Worm (Caenorhabditis elegans) whole organism, L2 larva: ENCODE data around the gene ntl-9.

Source experiments
- C34F6.9 ChIP-seq: fragments of 150-350 bp; optimal IDR thresholded peaks from 2 replicates; lab custom pipeline; 2014; ENCODE audit warnings: missing biosample characterization, missing genetic modification characterization
- F13H6.1 ChIP-seq: sonication (generic microtip); optimal IDR thresholded peaks from 2 replicates; lab custom pipeline; 2016; ENCODE audit warnings: missing genetic modification characterization, missing compliant biosample characterization
- ZK546.5 ChIP-seq: sonication (generic microtip); optimal IDR thresholded peaks from 2 replicates; lab custom pipeline; 2017; ENCODE audit warnings: missing biosample characterization, missing genetic modification characterization
- alr-1 ChIP-seq: fragments of 150-350 bp; optimal IDR thresholded peaks from 2 replicates; lab custom pipeline; 2014; ENCODE audit warnings: missing biosample characterization, missing genetic modification characterization
- aly-2 ChIP-seq: fragments of 150-350 bp; optimal IDR thresholded peaks from 2 replicates; lab custom pipeline; 2014; ENCODE audit warnings: missing biosample characterization, missing genetic modification characterization
- blmp-1 ChIP-seq: sonication (generic microtip); optimal IDR thresholded peaks from 2 replicates; lab custom pipeline; 2017; ENCODE audit warnings: missing genetic modification characterization, mild to moderate bottlenecking, missing compliant biosample characterization, antibody characterized with exemption, moderate library complexity; ENCODE audit not compliant: insufficient read depth
- ceh-16 ChIP-seq: fragments of 150-350 bp; optimal IDR thresholded peaks from 2 replicates; lab custom pipeline; 2014; ENCODE audit warnings: missing biosample characterization, missing genetic modification characterization
- ceh-82 ChIP-seq: fragments of 150-350 bp; optimal IDR thresholded peaks from 2 replicates; lab custom pipeline; 2014; ENCODE audit warnings: missing biosample characterization, missing genetic modification characterization
- crh-2 ChIP-seq: sonication (generic microtip); optimal IDR thresholded peaks from 2 replicates; lab custom pipeline; 2017; ENCODE audit warnings: missing biosample characterization, missing genetic modification characterization
- dmd-4 ChIP-seq: sonication (generic microtip); optimal IDR thresholded peaks from 2 replicates; lab custom pipeline; 2017; ENCODE audit warnings: missing biosample characterization, missing genetic modification characterization
- elt-3 ChIP-seq: sonication (generic microtip); optimal IDR thresholded peaks from 2 replicates; lab custom pipeline; 2017; ENCODE audit warnings: missing biosample characterization, missing genetic modification characterization
- fos-1 ChIP-seq: fragments of 150-350 bp; optimal IDR thresholded peaks from 2 replicates; lab custom pipeline; 2014; ENCODE audit warnings: missing biosample characterization, missing genetic modification characterization
- gmeb-1 ChIP-seq: fragments of 150-350 bp; optimal IDR thresholded peaks from 2 replicates; lab custom pipeline; 2014; ENCODE audit warnings: missing biosample characterization, missing genetic modification characterization
- lin-13 ChIP-seq: fragments of 150-350 bp; optimal IDR thresholded peaks from 2 replicates; lab custom pipeline; 2014; ENCODE audit warnings: missing biosample characterization, missing genetic modification reagents, missing genetic modification characterization
- lin-39 ChIP-seq: fragments of 150-350 bp; optimal IDR thresholded peaks from 2 replicates; lab custom pipeline; 2014; ENCODE audit warnings: missing biosample characterization, missing genetic modification reagents, missing genetic modification characterization
- lsy-2 ChIP-seq, 2 experiments: fragments of 150-350 bp in 1 of 2; sonication (generic microtip) in 1 of 2; optimal IDR thresholded peaks; 2 replicates each; lab custom pipeline; 2014 to 2017; ENCODE audit warnings: missing biosample characterization in 2 of 2, missing genetic modification characterization in 2 of 2
- mbf-1 ChIP-seq: sonication (generic microtip); optimal IDR thresholded peaks from 2 replicates; lab custom pipeline; 2017; ENCODE audit warnings: missing biosample characterization, missing genetic modification characterization
- nhr-11 ChIP-seq: fragments of 150-350 bp; optimal IDR thresholded peaks from 2 replicates; lab custom pipeline; 2014; ENCODE audit warnings: missing biosample characterization, missing genetic modification characterization
- nhr-12 ChIP-seq: fragments of 150-350 bp; optimal IDR thresholded peaks from 2 replicates; lab custom pipeline; 2014; ENCODE audit warnings: missing biosample characterization, missing genetic modification characterization
- nhr-21 ChIP-seq: fragments of 150-350 bp; optimal IDR thresholded peaks from 2 replicates; lab custom pipeline; 2014; ENCODE audit warnings: missing biosample characterization, missing genetic modification characterization
- nhr-237 ChIP-seq: fragments of 150-350 bp; optimal IDR thresholded peaks from 2 replicates; lab custom pipeline; 2014; ENCODE audit warnings: missing biosample characterization, missing genetic modification characterization
- nhr-77 ChIP-seq: fragments of 150-350 bp; optimal IDR thresholded peaks from 2 replicates; lab custom pipeline; 2014; ENCODE audit warnings: missing biosample characterization, missing genetic modification characterization
- peb-1 ChIP-seq: fragments of 150-350 bp; optimal IDR thresholded peaks from 2 replicates; lab custom pipeline; 2014; ENCODE audit warnings: missing biosample characterization, missing genetic modification characterization
- sem-4 ChIP-seq: fragments of 150-350 bp; optimal IDR thresholded peaks from 2 replicates; lab custom pipeline; 2014; ENCODE audit warnings: missing biosample characterization, missing genetic modification reagents, missing genetic modification characterization
- sma-3 ChIP-seq: sonication (generic microtip); optimal IDR thresholded peaks from 2 replicates; lab custom pipeline; 2016; ENCODE audit warnings: missing genetic modification reagents, missing genetic modification characterization, missing compliant biosample characterization
- sma-9 ChIP-seq, 2 experiments: fragments of 150-350 bp in 1 of 2; sonication (generic microtip) in 1 of 2; optimal IDR thresholded peaks; 2 replicates each; lab custom pipeline; 2014 to 2016; ENCODE audit warnings: missing genetic modification characterization in 2 of 2, mild to moderate bottlenecking in 1 of 2, missing biosample characterization in 1 of 2, missing compliant biosample characterization in 1 of 2, missing genetic modification reagents in 1 of 2, moderate library complexity in 1 of 2
- snpc-4 ChIP-seq: fragments of 150-350 bp; optimal IDR thresholded peaks from 2 replicates; lab custom pipeline; 2014; ENCODE audit warnings: missing biosample characterization, missing genetic modification characterization
- unc-39 ChIP-seq: fragments of 150-350 bp; optimal IDR thresholded peaks from 2 replicates; lab custom pipeline; 2014; ENCODE audit warnings: missing biosample characterization, missing genetic modification characterization
- unc-55 ChIP-seq: fragments of 150-350 bp; sonication (generic microtip); optimal IDR thresholded peaks from 3 replicates; lab custom pipeline; 2014; ENCODE audit warnings: missing biosample characterization, missing genetic modification reagents, missing genetic modification characterization
- unc-62 ChIP-seq: fragments of 150-350 bp; optimal IDR thresholded peaks from 2 replicates; lab custom pipeline; 2014; ENCODE audit warnings: missing biosample characterization, missing genetic modification reagents, missing genetic modification characterization
- ztf-4 ChIP-seq: fragments of 150-350 bp; optimal IDR thresholded peaks from 2 replicates; lab custom pipeline; 2014; ENCODE audit warnings: missing biosample characterization, missing genetic modification characterization

Gene ntl-9

DNA sequence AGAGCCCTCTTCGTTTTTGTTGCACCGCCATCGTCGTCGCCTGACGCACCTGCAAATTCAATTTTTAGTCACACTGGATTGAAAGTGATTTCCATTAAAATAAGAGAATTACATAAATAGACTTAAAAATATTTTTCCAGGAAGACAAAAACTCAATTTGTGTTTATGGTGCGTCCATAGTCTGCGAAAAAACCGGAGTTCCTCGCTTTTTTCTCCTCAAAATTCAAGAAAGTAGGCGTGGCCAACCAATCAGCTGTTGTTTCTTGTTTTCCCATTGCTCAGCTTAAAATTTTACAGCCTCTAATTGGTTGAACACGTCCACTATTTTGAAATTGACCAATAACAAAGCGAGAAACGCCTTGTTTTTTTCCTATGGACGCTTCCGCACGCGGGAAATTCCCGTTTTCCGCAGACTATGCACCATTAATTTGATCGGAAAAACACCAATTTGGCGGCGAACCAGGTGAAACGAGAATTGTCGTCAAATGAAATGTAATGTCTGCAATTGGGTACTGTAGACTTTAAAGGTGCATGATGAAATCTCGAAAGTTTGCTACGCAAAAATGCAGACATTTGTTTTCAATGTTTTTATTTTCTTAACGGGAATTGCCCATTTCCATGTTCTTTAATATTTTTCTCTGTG, 40.3 kb downstream of the ntl-9 start, which contains the start of gene C27F2.7:
TSS of gene C27F2.7 (minus strand) at position 51 of the 643 bp plus-strand sequence.
- no peak for TF ChIP-seq snpc-4 (tag; lab: Kevin White, UChicago)
- TF ChIP-seq aly-2 (tag; lab: Kevin White, UChicago): no peak
- no peak for TF ChIP-seq nhr-237 (tag; lab: Kevin White, UChicago)
- no peak for TF ChIP-seq unc-62 (GFP tag; lab: Kevin White, UChicago)
- no peak for TF ChIP-seq mbf-1
- TF ChIP-seq ceh-82 (tag; lab: Kevin White, UChicago): no peak
- no peak for TF ChIP-seq ztf-4
- TF ChIP-seq blmp-1: no peak
- no peak for TF ChIP-seq peb-1 (tag; lab: Kevin White, UChicago)
- no peak for TF ChIP-seq alr-1
- no peak for TF ChIP-seq lin-13 (GFP tag; lab: Kevin White, UChicago)
- no peak for TF ChIP-seq F13H6.1 (tag; lab: Kevin White, UChicago)
- no peak for TF ChIP-seq sem-4 (tag; lab: Kevin White, UChicago)
- no peak for TF ChIP-seq nhr-21 (tag; lab: Kevin White, UChicago)
- no peak for TF ChIP-seq sma-3
- TF ChIP-seq lin-39 (tag; lab: Kevin White, UChicago): no peak
- TF ChIP-seq fos-1: no peak
- TF ChIP-seq sma-9 (GFP tag; optimal IDR thresholded peaks at IDR 0.05; lab: Kevin White, UChicago): no peak
- TF ChIP-seq sma-9 (tag; optimal IDR thresholded peaks at IDR 0.05; lab: Kevin White, UChicago): no peak
- TF ChIP-seq unc-39 (tag; lab: Kevin White, UChicago): no peak
- TF ChIP-seq nhr-77: no peak
- TF ChIP-seq, all 48 proteins: peak for 0

- TF ChIP-seq lin-39 (tag; lab: Kevin White, UChicago) (no peak), gmeb-1 (tag; lab: Kevin White, UChicago) (peak; percentile 80), C34F6.9 (no peak), dmd-4 (no peak), elt-3 (tag; lab: Kevin White, UChicago) (no peak), nhr-11 (tag; lab: Kevin White, UChicago) (no peak), ztf-4 (no peak), sma-9 (GFP tag; optimal IDR thresholded peaks at IDR 0.05; lab: Kevin White, UChicago) (peak; percentile 12), sma-9 (tag; optimal IDR thresholded peaks at IDR 0.05; lab: Kevin White, UChicago) (no peak), crh-2 (tag; lab: Kevin White, UChicago) (no peak), F13H6.1 (tag; lab: Kevin White, UChicago) (no peak), lsy-2 (tag; optimal IDR thresholded peaks at IDR 0.05; lab: Kevin White, UChicago) (peak in 1 of 2 experiments; percentile 55), peb-1 (tag; lab: Kevin White, UChicago) (no peak), ceh-16 (tag; lab: Kevin White, UChicago) (no peak), nhr-77 (no peak), ZK546.5 (tag; lab: Kevin White, UChicago) (no peak)
- TF ChIP-seq, all 48 proteins: peak for 3
Observed at ce11 chrIII:4986790-4987259, 42.5 kb downstream of the ntl-9 start, which contains the start of the genes C27F2.10 and wdr-60. Gene C27F2.10, minus strand, starts transcription at chrIII:4986898. Gene wdr-60, plus strand, starts transcription at chrIII:4987209.

ce11 chrIII:4987666-4988065, 43.4 kb downstream of the ntl-9 start:
- no peak for TF ChIP-seq unc-55 (GFP tag; lab: Kevin White, UChicago)
- TF ChIP-seq nhr-12 (tag; lab: Kevin White, UChicago): no peak
- no peak for TF ChIP-seq gmeb-1 (tag; lab: Kevin White, UChicago)
- no peak for TF ChIP-seq nhr-21 (tag; lab: Kevin White, UChicago)
- no peak for TF ChIP-seq nhr-11 (tag; lab: Kevin White, UChicago)
- TF ChIP-seq sem-4 (tag; lab: Kevin White, UChicago): no peak
